Worm (Caenorhabditis elegans): Measurements from ENCODE around the gene lec-6.

- TF ChIP-seq hrde-1 (tag; optimal IDR thresholded peaks at IDR 0.05; ENCODE audit: borderline replicate concordance), result no peak
- TF ChIP-seq mes-4 (tag; optimal IDR thresholded peaks at IDR 0.05), result no peak
- no peak for TF ChIP-seq bed-2 (GFP tag; IDR thresholded peaks at IDR 0.05)
- no peak for TF ChIP-seq Y67H2A.10 (GFP tag; conservative IDR thresholded peaks at IDR 0.05)
- TF ChIP-seq lsl-1 (GFP tag; optimal IDR thresholded peaks at IDR 0.05), result no peak
- TF ChIP-seq K11D2.4 (GFP tag; IDR thresholded peaks at IDR 0.05), result no peak
- no peak for TF ChIP-seq ceh-27 (GFP tag; optimal IDR thresholded peaks at IDR 0.05)
- no peak for TF ChIP-seq cebp-1 (GFP tag; IDR thresholded peaks at IDR 0.05)
- no peak for TF ChIP-seq cebp-1 (tag; optimal IDR thresholded peaks at IDR 0.05)
- TF ChIP-seq fkh-3 (tag; optimal IDR thresholded peaks at IDR 0.05), result no peak
- TF ChIP-seq unc-62 (GFP tag; optimal IDR thresholded peaks at IDR 0.05), result no peak
- no peak for TF ChIP-seq snpc-4 (GFP tag; optimal IDR thresholded peaks at IDR 0.05)
- no peak for TF ChIP-seq snpc-4 (tag; optimal IDR thresholded peaks at IDR 0.05)
- TF ChIP-seq sea-2 (GFP tag; IDR thresholded peaks at IDR 0.05), result no peak
- no peak for TF ChIP-seq aptf-3 (GFP tag; IDR thresholded peaks at IDR 0.05)
- no peak for TF ChIP-seq sdz-38 (tag; optimal IDR thresholded peaks at IDR 0.05)
Observed at ce11 chrIII:644660-645059, 44.5 kb upstream of the lec-6 start.
